Worm (Caenorhabditis elegans) whole organism, L4/young adult: ENCODE results near the gene sri-46.

Experiments used
- W03F9.2 ChIP-seq: fragments of 150-350 bp; optimal IDR thresholded peaks from 2 replicates; lab custom pipeline; 2014; ENCODE audit warnings: missing biosample characterization, missing genetic modification characterization
- dao-5 ChIP-seq: sonication (generic microtip); optimal IDR thresholded peaks from 2 replicates; lab custom pipeline; 2016; ENCODE audit warnings: missing genotype, missing genetic modification characterization, moderate library complexity, missing compliant biosample characterization

DNA sequence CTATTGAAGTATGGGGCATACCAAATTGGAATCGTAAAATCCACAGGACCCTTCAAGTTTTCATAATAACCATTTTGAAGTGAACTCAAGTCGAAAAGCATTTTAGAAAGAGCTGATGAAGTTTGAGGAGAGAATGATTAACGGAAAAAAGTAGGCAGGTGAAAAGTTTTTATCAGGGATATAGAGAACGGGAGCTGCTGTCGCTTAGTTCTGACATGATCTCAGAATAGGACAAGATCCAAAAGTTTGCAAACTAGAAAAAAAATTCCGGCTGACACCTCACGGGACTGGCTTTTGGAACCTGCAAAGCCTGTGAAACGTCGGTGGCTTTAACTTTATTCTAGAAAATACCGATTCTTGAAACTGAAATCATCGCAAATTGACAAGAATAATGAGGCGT is at the start of gene sri-46:
- TF ChIP-seq W03F9.2 (tag; lab: Kevin White, UChicago) (no peak), dao-5 (tag; lab: Kevin White, UChicago) (no peak)
